Worm (Caenorhabditis elegans): Measurements from ENCODE around the gene clec-225.

- TF ChIP-seq ama-1 (optimal IDR thresholded peaks at IDR 0.05) (no peak), lsy-2 (tag; optimal IDR thresholded peaks at IDR 0.05) (no peak), sem-4 (tag; optimal IDR thresholded peaks at IDR 0.05) (no peak), unc-39 (tag; optimal IDR thresholded peaks at IDR 0.05) (no peak)
Measured at ce11 chrV:13176814-13177213, 42.1 kb upstream of the clec-225 start.

All from whole organism, L2 larva.